Worm (Caenorhabditis elegans): ENCODE measurements around the gene F08H9.3.

- TF ChIP-seq elt-2 (tag; optimal IDR thresholded peaks at IDR 0.05) (no peak), nhr-232 (tag; optimal IDR thresholded peaks at IDR 0.05) (no peak), lin-11 (tag; optimal IDR thresholded peaks at IDR 0.05) (no peak), gmeb-2 (tag; optimal IDR thresholded peaks at IDR 0.05) (no peak), ceh-9 (tag; optimal IDR thresholded peaks at IDR 0.05) (no peak), nhr-11 (tag; optimal IDR thresholded peaks at IDR 0.05) (no peak), pat-9 (tag; optimal IDR thresholded peaks at IDR 0.05) (no peak), C38D4.7 (GFP tag; optimal IDR thresholded peaks at IDR 0.05) (no peak), tbx-2 (tag; optimal IDR thresholded peaks at IDR 0.05) (no peak), K02D7.2 (tag; optimal IDR thresholded peaks at IDR 0.05) (no peak), rnt-1 (tag; optimal IDR thresholded peaks at IDR 0.05) (no peak), ama-1 (optimal IDR thresholded peaks at IDR 0.05) (no peak), tbx-7 (tag; optimal IDR thresholded peaks at IDR 0.05) (no peak), dve-1 (tag; optimal IDR thresholded peaks at IDR 0.05) (no peak)
Measured at ce11 chrV:14495493-14495892, 32.4 kb upstream of the F08H9.3 start.

Data from whole organism, late embryonic.